Worm (Caenorhabditis elegans): ENCODE measurements around the gene rpt-3.
"Not testable (repeated sequence)": the region's sequence is repeated elsewhere in the genome, so short reads cannot be mapped to it uniquely, and the experiment has no call there.

DNA sequence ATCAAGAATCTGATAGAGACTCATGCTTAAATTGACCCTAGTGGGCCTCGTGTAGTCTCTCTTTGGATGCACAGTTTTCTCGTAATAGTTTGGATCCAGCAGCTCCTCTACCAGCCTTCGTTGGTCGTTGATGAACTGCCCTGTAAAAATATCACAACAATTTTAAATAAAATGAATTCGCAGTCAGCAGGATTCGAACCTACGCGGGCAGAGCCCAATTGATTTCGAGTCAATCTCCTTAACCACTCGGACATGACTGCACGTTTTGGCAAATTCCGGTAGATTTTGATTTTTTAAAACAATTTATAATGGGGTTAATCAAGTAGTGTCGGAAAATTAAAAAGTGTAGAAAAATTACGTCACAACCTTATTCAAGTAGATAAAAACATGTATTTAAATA is 24.2 kb downstream of the rpt-3 start:
- not testable (repeated sequence) for TF ChIP-seq T26A8.4 (GFP tag; IDR thresholded peaks at IDR 0.05); nhr-6 (tag; optimal IDR thresholded peaks at IDR 0.05); madf-9 (GFP tag; conservative IDR thresholded peaks at IDR 0.05); lin-38 (GFP tag; IDR thresholded peaks at IDR 0.05); dpl-1 (GFP tag; optimal IDR thresholded peaks at IDR 0.05); aly-2 (tag; optimal IDR thresholded peaks at IDR 0.05); snpc-4 (tag; optimal IDR thresholded peaks at IDR 0.05); dmd-8 (GFP tag; IDR thresholded peaks at IDR 0.05); fkh-10 (GFP tag; optimal IDR thresholded peaks at IDR 0.05)
